Fruit fly (Drosophila melanogaster): ENCODE measurements around the gene gammaCOP.

- no peak for TF ChIP-seq bab1 (GFP tag; optimal IDR thresholded peaks at IDR 0.05)
- TF ChIP-seq Hr96 (GFP tag; optimal IDR thresholded peaks at IDR 0.05), result no peak
- no peak for TF ChIP-seq cnc (optimal IDR thresholded peaks at IDR 0.05)
- no peak for TF ChIP-seq Crg-1 (GFP tag; optimal IDR thresholded peaks at IDR 0.05)
- no peak for TF ChIP-seq cic (GFP tag; optimal IDR thresholded peaks at IDR 0.05)
- TF ChIP-seq kay (GFP tag; ENCODE audit: borderline replicate concordance), result no peak
- no peak for TF ChIP-seq CG7045 (GFP tag; optimal IDR thresholded peaks at IDR 0.05)
- no peak for TF ChIP-seq CG11617 (GFP tag; optimal IDR thresholded peaks at IDR 0.05)
- no peak for TF ChIP-seq CG7101 (tag; optimal IDR thresholded peaks at IDR 0.05)
- TF ChIP-seq CG1620 (GFP tag; optimal IDR thresholded peaks at IDR 0.05), result no peak
Observed at dm6 chr3R:31605117-31605432, 33.1 kb downstream of the gammaCOP start.

Measured in whole organism, adult.